Worm (Caenorhabditis elegans): ENCODE measurements around the gene F11C1.4.

F11C1.4 gene

DNA sequence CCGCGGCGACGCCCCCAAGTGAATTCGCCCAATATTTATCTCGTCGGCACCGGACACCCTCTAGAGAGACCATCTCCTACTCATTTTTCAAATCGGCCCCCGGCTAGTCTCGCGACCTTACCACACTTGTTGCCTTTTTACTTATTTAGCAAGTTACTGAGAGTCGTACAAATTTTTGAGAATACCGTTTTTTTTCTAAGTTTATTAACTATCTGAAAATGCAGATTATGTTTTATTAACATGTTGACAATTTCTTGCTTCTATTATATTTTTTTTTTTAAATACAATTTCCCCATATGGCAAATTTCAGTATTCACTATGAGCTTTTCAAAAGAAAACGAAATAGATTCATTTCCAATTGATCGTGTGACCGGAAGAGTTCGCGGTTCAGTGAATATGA is at the start of gene F11C1.4, which contains the start of gene F11C1.10:
F11C1.4 (plus strand) TSS at position 301 of the 400 bp plus-strand sequence.
F11C1.10 (plus strand) TSS at position 309 of the 400 bp plus-strand sequence.
- TF ChIP-seq F13C5.2 (tag; optimal IDR thresholded peaks at IDR 0.05) = no peak
- no peak for TF ChIP-seq scrt-1 (GFP tag; IDR thresholded peaks at IDR 0.05)
- TF ChIP-seq pes-1 (GFP tag; IDR thresholded peaks at IDR 0.05) = no peak
- TF ChIP-seq tbx-11 (GFP tag; IDR thresholded peaks at IDR 0.05) = no peak
- TF ChIP-seq tbx-37 (GFP tag; conservative IDR thresholded peaks at IDR 0.05) = no peak
- no peak for TF ChIP-seq hnd-1 (tag; optimal IDR thresholded peaks at IDR 0.05)
- TF ChIP-seq hmbx-1 (tag; optimal IDR thresholded peaks at IDR 0.05) = no peak
- no peak for TF ChIP-seq ets-7 (tag; optimal IDR thresholded peaks at IDR 0.05)

DNA sequence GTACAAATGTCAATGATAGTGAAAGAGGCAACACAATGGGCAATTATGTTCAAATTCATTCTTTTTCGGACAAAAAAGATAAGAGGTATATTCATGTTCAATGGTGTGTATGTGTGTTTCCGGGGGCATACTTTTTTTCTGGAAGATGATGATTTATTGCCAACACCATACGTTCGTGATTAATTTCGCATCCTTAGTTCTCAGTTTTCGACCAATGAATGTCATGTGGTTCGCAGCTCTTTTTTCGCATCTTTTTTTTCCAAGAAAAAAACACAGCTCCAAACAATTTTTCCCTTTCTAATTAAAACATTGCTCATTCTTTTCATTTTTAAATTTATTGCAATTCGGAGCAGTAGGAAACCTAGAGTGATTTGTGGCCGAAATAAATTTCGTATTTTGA is 48.1 kb upstream of the F11C1.4 start:
- TF ChIP-seq ceh-36 (tag; optimal IDR thresholded peaks at IDR 0.05) (no peak), hmbx-1 (tag; optimal IDR thresholded peaks at IDR 0.05) (no peak), B0310.2 (tag; optimal IDR thresholded peaks at IDR 0.05) (no peak), ets-7 (tag; optimal IDR thresholded peaks at IDR 0.05) (no peak), tbx-11 (GFP tag; IDR thresholded peaks at IDR 0.05) (no peak), pes-1 (GFP tag; IDR thresholded peaks at IDR 0.05) (no peak), tbx-37 (GFP tag; conservative IDR thresholded peaks at IDR 0.05) (no peak), ama-1 (optimal IDR thresholded peaks at IDR 0.05) (no peak), tra-4 (tag; optimal IDR thresholded peaks at IDR 0.05) (no peak), flt-1 (GFP tag; IDR thresholded peaks at IDR 0.05) (no peak), F13C5.2 (tag; optimal IDR thresholded peaks at IDR 0.05) (no peak), hnd-1 (tag; optimal IDR thresholded peaks at IDR 0.05) (no peak)

- TF ChIP-seq ceh-36 (tag; optimal IDR thresholded peaks at IDR 0.05) (no peak), pes-1 (GFP tag; IDR thresholded peaks at IDR 0.05) (no peak), scrt-1 (GFP tag; IDR thresholded peaks at IDR 0.05) (no peak), tbx-37 (GFP tag; conservative IDR thresholded peaks at IDR 0.05) (no peak), hnd-1 (tag; optimal IDR thresholded peaks at IDR 0.05) (no peak), ceh-13 (GFP tag; optimal IDR thresholded peaks at IDR 0.05) (no peak), tbx-11 (GFP tag; IDR thresholded peaks at IDR 0.05) (no peak), hmg-4 (GFP tag; optimal IDR thresholded peaks at IDR 0.05) (no peak)
Measured at ce11 chrX:12929961-12930360, 46.9 kb upstream of the F11C1.4 start, which contains the start of gene C34E7.3. Gene C34E7.3, plus strand, starts transcription at chrX:12930261.

- TF ChIP-seq hmbx-1 (tag; optimal IDR thresholded peaks at IDR 0.05) = no peak
- TF ChIP-seq tbx-11 (GFP tag; IDR thresholded peaks at IDR 0.05) = no peak
- peak; percentile 2 for TF ChIP-seq hmg-4 (GFP tag; optimal IDR thresholded peaks at IDR 0.05)
Measured at ce11 chrX:12934768-12935167, 42.1 kb upstream of the F11C1.4 start, which contains the start of gene gmap-1. Gene gmap-1, minus strand, starts transcription at chrX:12934978.

ce11 chrX:12935694-12936093 is 41.2 kb upstream of the F11C1.4 start:
- no peak for TF ChIP-seq sea-1 (GFP tag; conservative IDR thresholded peaks at IDR 0.05)
- no peak for TF ChIP-seq tra-4 (tag; optimal IDR thresholded peaks at IDR 0.05)
- TF ChIP-seq tbx-37 (GFP tag; conservative IDR thresholded peaks at IDR 0.05) = no peak
- no peak for TF ChIP-seq scrt-1 (GFP tag; IDR thresholded peaks at IDR 0.05)
- no peak for TF ChIP-seq hmbx-1 (tag; optimal IDR thresholded peaks at IDR 0.05)
- TF ChIP-seq tbx-11 (GFP tag; IDR thresholded peaks at IDR 0.05) = no peak
- TF ChIP-seq pes-1 (GFP tag; IDR thresholded peaks at IDR 0.05) = no peak
- no peak for TF ChIP-seq ceh-13 (GFP tag; optimal IDR thresholded peaks at IDR 0.05)
- no peak for TF ChIP-seq F13C5.2 (tag; optimal IDR thresholded peaks at IDR 0.05)
- no peak for TF ChIP-seq B0310.2 (tag; optimal IDR thresholded peaks at IDR 0.05)
- no peak for TF ChIP-seq hnd-1 (tag; optimal IDR thresholded peaks at IDR 0.05)
- no peak for TF ChIP-seq flt-1 (GFP tag; IDR thresholded peaks at IDR 0.05)
- TF ChIP-seq ceh-36 (tag; optimal IDR thresholded peaks at IDR 0.05) = no peak
- TF ChIP-seq ets-7 (tag; optimal IDR thresholded peaks at IDR 0.05) = no peak
- TF ChIP-seq aly-1 (tag; optimal IDR thresholded peaks at IDR 0.05) = no peak
- TF ChIP-seq hmg-4 (GFP tag; optimal IDR thresholded peaks at IDR 0.05) = no peak

ce11 chrX:12937521-12937920 is 39.4 kb upstream of the F11C1.4 start:
- TF ChIP-seq sea-1 (GFP tag; conservative IDR thresholded peaks at IDR 0.05) = no peak
- TF ChIP-seq hnd-1 (tag; optimal IDR thresholded peaks at IDR 0.05) = no peak
- TF ChIP-seq B0310.2 (tag; optimal IDR thresholded peaks at IDR 0.05) = no peak
- TF ChIP-seq tbx-37 (GFP tag; conservative IDR thresholded peaks at IDR 0.05) = no peak
- TF ChIP-seq F13C5.2 (tag; optimal IDR thresholded peaks at IDR 0.05) = no peak
- no peak for TF ChIP-seq hmbx-1 (tag; optimal IDR thresholded peaks at IDR 0.05)
- TF ChIP-seq ets-7 (tag; optimal IDR thresholded peaks at IDR 0.05) = no peak
- no peak for TF ChIP-seq ama-1 (optimal IDR thresholded peaks at IDR 0.05)
- no peak for TF ChIP-seq flt-1 (GFP tag; IDR thresholded peaks at IDR 0.05)
- TF ChIP-seq hmg-4 (GFP tag; optimal IDR thresholded peaks at IDR 0.05) = no peak
- no peak for TF ChIP-seq scrt-1 (GFP tag; IDR thresholded peaks at IDR 0.05)
- TF ChIP-seq tra-4 (tag; optimal IDR thresholded peaks at IDR 0.05) = no peak
- TF ChIP-seq aly-1 (tag; optimal IDR thresholded peaks at IDR 0.05) = no peak
- no peak for TF ChIP-seq ceh-36 (tag; optimal IDR thresholded peaks at IDR 0.05)
- no peak for TF ChIP-seq ceh-13 (GFP tag; optimal IDR thresholded peaks at IDR 0.05)
- TF ChIP-seq tbx-11 (GFP tag; IDR thresholded peaks at IDR 0.05) = no peak
- TF ChIP-seq pes-1 (GFP tag; IDR thresholded peaks at IDR 0.05) = no peak

ce11 chrX:12940811-12941210 is 36.1 kb upstream of the F11C1.4 start, which contains the start of gene gmap-3:
Gene gmap-3, minus strand, starts transcription at chrX:12940958.
- TF ChIP-seq ets-7 (tag; optimal IDR thresholded peaks at IDR 0.05) (no peak), tbx-37 (GFP tag; conservative IDR thresholded peaks at IDR 0.05) (no peak), tra-4 (tag; optimal IDR thresholded peaks at IDR 0.05) (no peak), ceh-13 (GFP tag; optimal IDR thresholded peaks at IDR 0.05) (no peak), ama-1 (optimal IDR thresholded peaks at IDR 0.05) (no peak), hmg-4 (GFP tag; optimal IDR thresholded peaks at IDR 0.05) (no peak), aly-1 (tag; optimal IDR thresholded peaks at IDR 0.05) (no peak), hnd-1 (tag; optimal IDR thresholded peaks at IDR 0.05) (no peak), scrt-1 (GFP tag; IDR thresholded peaks at IDR 0.05) (no peak), tbx-11 (GFP tag; IDR thresholded peaks at IDR 0.05) (no peak), F13C5.2 (tag; optimal IDR thresholded peaks at IDR 0.05) (no peak), sea-1 (GFP tag; conservative IDR thresholded peaks at IDR 0.05) (no peak), ceh-36 (tag; optimal IDR thresholded peaks at IDR 0.05) (no peak), B0310.2 (tag; optimal IDR thresholded peaks at IDR 0.05) (no peak)

- no peak for TF ChIP-seq ets-7 (tag; optimal IDR thresholded peaks at IDR 0.05)
- TF ChIP-seq ceh-36 (tag; optimal IDR thresholded peaks at IDR 0.05) = no peak
- no peak for TF ChIP-seq F13C5.2 (tag; optimal IDR thresholded peaks at IDR 0.05)
- no peak for TF ChIP-seq tra-4 (tag; optimal IDR thresholded peaks at IDR 0.05)
Measured at ce11 chrX:12942296-12942695, 34.6 kb upstream of the F11C1.4 start.

Data from whole organism, early embryonic.